Worm (Caenorhabditis elegans) whole organism, L1 larva: ENCODE data around the gene elpc-3.

Source experiments
- F16B12.6 ChIP-seq: fragments of 150-350 bp; optimal IDR thresholded peaks from 2 replicates; lab custom pipeline; 2014; ENCODE audit warnings: missing biosample characterization, missing genetic modification characterization
- Y116A8C.19 ChIP-seq: sonication (generic microtip); optimal IDR thresholded peaks from 2 replicates; lab custom pipeline; 2016; ENCODE audit warnings: missing compliant biosample characterization, missing genetic modification characterization, borderline replicate concordance
- aha-1 ChIP-seq: fragments of 150-350 bp; optimal IDR thresholded peaks from 2 replicates; lab custom pipeline; 2014; ENCODE audit warnings: missing biosample characterization, missing genetic modification characterization
- ama-1 ChIP-seq: fragments of 150-350 bp; optimal IDR thresholded peaks from 2 replicates; lab custom pipeline; 2014
- blmp-1 ChIP-seq: fragments of 150-350 bp; optimal IDR thresholded peaks from 2 replicates; lab custom pipeline; 2014; ENCODE audit warnings: missing biosample characterization, missing genetic modification characterization
- ceh-63 ChIP-seq: fragments of 200-800 bp; sonication (Bioruptor generic); optimal IDR thresholded peaks from 2 replicates; lab custom pipeline; 2018; ENCODE audit warnings: mild to moderate bottlenecking, missing genetic modification characterization, missing compliant biosample characterization
- ceh-82 ChIP-seq, 3 experiments: fragments of 150-350 bp in 1 of 3; sonication (generic microtip) in 2 of 3; optimal IDR thresholded peaks; 2 replicates each; lab custom pipeline; 2014 to 2017; ENCODE audit warnings: missing biosample characterization in 3 of 3, missing genetic modification characterization in 3 of 3
- ceh-88 ChIP-seq: fragments of 200-800 bp; sonication (Bioruptor generic); IDR thresholded peaks from 2 replicates; pipeline ENCODE4 v1.3.6; 2022; ENCODE audit warnings: missing genetic modification characterization, missing compliant biosample characterization
- dsc-1 ChIP-seq: sonication (generic microtip); optimal IDR thresholded peaks from 2 replicates; lab custom pipeline; 2016; ENCODE audit warnings: mild to moderate bottlenecking, missing genetic modification characterization, missing compliant biosample characterization
- efl-1 ChIP-seq, 4 experiments: fragments of 150-350 bp; optimal IDR thresholded peaks in 3 of 4; peaks in 1 of 4; 1 replicate in 1 of 4; 2 replicates in 3 of 4; lab custom pipeline; 2014; ENCODE audit warnings: missing biosample characterization in 2 of 4, missing genetic modification characterization in 2 of 4, missing genetic modification reagents in 2 of 4
- egl-27 ChIP-seq, 2 experiments: fragments of 150-350 bp in 1 of 2; sonication (generic microtip); optimal IDR thresholded peaks; 3 replicates each; lab custom pipeline; 2017 to 2018; ENCODE audit warnings: missing biosample characterization in 2 of 2, missing genetic modification characterization in 2 of 2, missing genetic modification reagents in 2 of 2
- ets-5 ChIP-seq: fragments of 200-800 bp; sonication (Bioruptor generic); IDR thresholded peaks from 2 replicates; pipeline ENCODE4 v1.3.6; 2022; ENCODE audit warnings: missing genetic modification characterization, missing compliant biosample characterization
- fkh-10 ChIP-seq: sonication (generic microtip); optimal IDR thresholded peaks from 2 replicates; lab custom pipeline; 2017; ENCODE audit warnings: missing biosample characterization, missing genetic modification reagents, missing genetic modification characterization
- fkh-4 ChIP-seq: sonication (generic microtip); optimal IDR thresholded peaks from 2 replicates; lab custom pipeline; 2016; ENCODE audit warnings: missing compliant biosample characterization, missing genetic modification characterization, borderline replicate concordance
- fkh-8 ChIP-seq: sonication (generic microtip); optimal IDR thresholded peaks from 2 replicates; lab custom pipeline; 2016; ENCODE audit warnings: mild to moderate bottlenecking, missing genetic modification characterization, missing compliant biosample characterization
- fos-1 ChIP-seq: fragments of 150-350 bp; optimal IDR thresholded peaks from 2 replicates; lab custom pipeline; 2014; ENCODE audit warnings: missing biosample characterization, missing genetic modification characterization
- hlh-17 ChIP-seq: fragments of 200-800 bp; sonication (Bioruptor generic); optimal IDR thresholded peaks from 2 replicates; lab custom pipeline; 2018; ENCODE audit warnings: missing genetic modification characterization, mild to moderate bottlenecking, missing compliant biosample characterization, moderate library complexity, borderline replicate concordance
- hlh-4 ChIP-seq: sonication (generic microtip); optimal IDR thresholded peaks from 2 replicates; lab custom pipeline; 2016; ENCODE audit warnings: mild to moderate bottlenecking, missing genetic modification characterization, missing compliant biosample characterization
- hpl-2 ChIP-seq: fragments of 150-350 bp; optimal IDR thresholded peaks from 2 replicates; lab custom pipeline; 2014; ENCODE audit warnings: missing biosample characterization, missing genetic modification reagents, missing genetic modification characterization
- isw-1 ChIP-seq: fragments of 200-800 bp; sonication (Bioruptor generic); IDR thresholded peaks from 2 replicates; pipeline ENCODE4 v1.3.6; 2022; ENCODE audit warnings: missing genetic modification characterization, missing compliant biosample characterization
- lin-13 ChIP-seq: fragments of 150-350 bp; optimal IDR thresholded peaks from 2 replicates; lab custom pipeline; 2014; ENCODE audit warnings: missing biosample characterization, missing genetic modification reagents, missing genetic modification characterization
- lin-15B ChIP-seq: fragments of 150-350 bp; sonication (generic microtip); optimal IDR thresholded peaks from 3 replicates; lab custom pipeline; 2014; ENCODE audit warnings: missing biosample characterization, missing genetic modification characterization
- lir-3 ChIP-seq: sonication (generic microtip); optimal IDR thresholded peaks from 2 replicates; lab custom pipeline; 2016; ENCODE audit warnings: mild to moderate bottlenecking, missing genetic modification characterization, moderate library complexity, missing compliant biosample characterization; ENCODE audit not compliant: poor library complexity
- mab-9 ChIP-seq: fragments of 200-800 bp; sonication (Bioruptor generic); IDR thresholded peaks from 2 replicates; pipeline ENCODE4 v1.3.6; 2022; ENCODE audit warnings: missing genetic modification reagents, missing genetic modification characterization, missing compliant biosample characterization
- mdl-1 ChIP-seq, 2 experiments: fragments of 150-350 bp; optimal IDR thresholded peaks; 2 replicates each; lab custom pipeline; 2014 to 2017; ENCODE audit warnings: missing biosample characterization in 2 of 2, missing genetic modification characterization in 2 of 2, inconsistent platforms in 1 of 2
- mep-1 ChIP-seq: fragments of 150-350 bp; optimal IDR thresholded peaks from 2 replicates; lab custom pipeline; 2014; ENCODE audit warnings: missing biosample characterization, missing genetic modification characterization
- nhr-11 ChIP-seq: fragments of 150-350 bp; optimal IDR thresholded peaks from 2 replicates; lab custom pipeline; 2014; ENCODE audit warnings: missing biosample characterization, missing genetic modification characterization
- nhr-12 ChIP-seq: sonication (generic microtip); optimal IDR thresholded peaks from 2 replicates; lab custom pipeline; 2017; ENCODE audit warnings: missing biosample characterization, missing genetic modification characterization
- nhr-237 ChIP-seq: fragments of 150-350 bp; optimal IDR thresholded peaks from 2 replicates; lab custom pipeline; 2014; ENCODE audit warnings: missing biosample characterization, missing genetic modification characterization
- nhr-28 ChIP-seq: fragments of 150-350 bp; optimal IDR thresholded peaks from 2 replicates; lab custom pipeline; 2014; ENCODE audit warnings: missing biosample characterization, missing genetic modification characterization
- nhr-71 ChIP-seq: sonication (generic microtip); optimal IDR thresholded peaks from 2 replicates; lab custom pipeline; 2016; ENCODE audit warnings: mild to moderate bottlenecking, missing genetic modification characterization, moderate library complexity, missing compliant biosample characterization
- nhr-76 ChIP-seq: sonication (generic microtip); optimal IDR thresholded peaks from 2 replicates; lab custom pipeline; 2017; ENCODE audit warnings: missing biosample characterization, missing genetic modification characterization
- nhr-84 ChIP-seq: sonication (generic microtip); optimal IDR thresholded peaks from 2 replicates; lab custom pipeline; 2017; ENCODE audit warnings: missing biosample characterization, missing genetic modification characterization
- pag-3 ChIP-seq: sonication (generic microtip); optimal IDR thresholded peaks from 2 replicates; lab custom pipeline; 2017; ENCODE audit warnings: missing genetic modification characterization, mild to moderate bottlenecking, missing compliant biosample characterization, antibody characterized with exemption, borderline replicate concordance; ENCODE audit not compliant: insufficient read depth
- pax-3 ChIP-seq: fragments of 200-800 bp; sonication (Bioruptor generic); optimal IDR thresholded peaks from 2 replicates; lab custom pipeline; 2018; ENCODE audit warnings: mild to moderate bottlenecking, missing genetic modification characterization, moderate library complexity, missing compliant biosample characterization
- snu-23 ChIP-seq: sonication (generic microtip); optimal IDR thresholded peaks from 2 replicates; lab custom pipeline; 2016; ENCODE audit warnings: missing genetic modification characterization, missing compliant biosample characterization
- sox-4 ChIP-seq: sonication (generic microtip); optimal IDR thresholded peaks from 2 replicates; lab custom pipeline; 2016; ENCODE audit warnings: missing genetic modification characterization, missing compliant biosample characterization
- sptf-1 ChIP-seq: fragments of 150-350 bp; optimal IDR thresholded peaks from 2 replicates; lab custom pipeline; 2014; ENCODE audit warnings: missing biosample characterization, missing genetic modification characterization
- sup-37 ChIP-seq: fragments of 200-800 bp; sonication (Bioruptor generic); optimal IDR thresholded peaks from 2 replicates; lab custom pipeline; 2018; ENCODE audit warnings: mild to moderate bottlenecking, missing genetic modification characterization, missing compliant biosample characterization
- tbx-2 ChIP-seq: sonication (generic microtip); optimal IDR thresholded peaks from 2 replicates; lab custom pipeline; 2016; ENCODE audit warnings: missing genetic modification characterization, missing compliant biosample characterization
- unc-30 ChIP-seq: sonication (generic microtip); optimal IDR thresholded peaks from 2 replicates; lab custom pipeline; 2017; ENCODE audit warnings: missing biosample characterization, missing genetic modification characterization
- unc-62 ChIP-seq: fragments of 150-350 bp; optimal IDR thresholded peaks from 2 replicates; lab custom pipeline; 2014; ENCODE audit warnings: missing biosample characterization, missing genetic modification reagents, missing genetic modification characterization
- unc-86 ChIP-seq: sonication (generic microtip); optimal IDR thresholded peaks from 2 replicates; lab custom pipeline; 2016; ENCODE audit warnings: missing genetic modification characterization, missing compliant biosample characterization
- vab-15 ChIP-seq: sonication (generic microtip); optimal IDR thresholded peaks from 2 replicates; lab custom pipeline; 2017; ENCODE audit warnings: missing genotype, mild to moderate bottlenecking, missing genetic modification characterization, missing compliant biosample characterization
- xbp-1 ChIP-seq: sonication (generic microtip); optimal IDR thresholded peaks from 2 replicates; lab custom pipeline; 2016; ENCODE audit warnings: missing genetic modification characterization, missing compliant biosample characterization
- zip-4 ChIP-seq: fragments of 200-800 bp; sonication (Bioruptor generic); optimal IDR thresholded peaks from 2 replicates; lab custom pipeline; 2018; ENCODE audit warnings: mild to moderate bottlenecking, missing genetic modification characterization, moderate library complexity, missing compliant biosample characterization
- ztf-11 ChIP-seq, 2 experiments: sonication (generic microtip); optimal IDR thresholded peaks; 2 replicates each; lab custom pipeline; 2016 to 2017; ENCODE audit warnings: missing genetic modification characterization in 2 of 2, missing biosample characterization in 1 of 2, missing compliant biosample characterization in 1 of 2
- ztf-4 ChIP-seq: fragments of 150-350 bp; optimal IDR thresholded peaks from 2 replicates; lab custom pipeline; 2014; ENCODE audit warnings: missing biosample characterization, missing genetic modification characterization

The elpc-3 gene

DNA sequence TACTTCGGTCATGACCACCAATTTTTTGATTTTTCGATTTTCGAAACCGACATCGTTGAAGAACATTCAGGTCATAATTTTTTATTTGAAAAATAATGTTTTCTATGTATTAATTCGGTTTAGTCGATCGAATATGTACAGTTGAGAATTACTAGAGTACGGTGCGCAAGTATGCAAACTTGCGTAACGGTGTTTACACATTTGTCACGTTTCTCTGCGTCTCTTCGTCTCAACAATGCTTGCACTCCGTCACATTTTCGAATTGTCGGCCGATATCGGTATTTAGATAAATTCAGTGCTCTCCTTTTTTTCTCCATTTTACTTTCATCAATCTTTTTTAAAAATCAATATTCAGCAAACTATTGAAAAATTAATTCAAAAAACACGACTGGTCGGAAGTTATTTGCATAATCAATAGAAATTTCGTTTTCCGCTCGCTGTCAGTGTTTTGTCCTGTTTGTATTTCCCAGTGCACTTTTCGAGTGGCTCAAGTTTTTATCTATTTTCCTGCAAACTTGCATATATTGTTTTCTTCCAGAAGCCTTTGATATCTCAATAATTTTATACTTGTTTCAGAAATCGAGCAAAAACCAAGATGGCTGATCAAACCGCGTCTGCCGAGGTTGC is 9.8 kb upstream of the elpc-3 start, which contains the start of gene dpy-30 (continued):
- TF ChIP-seq blmp-1 (tag; lab: Kevin White, UChicago) (peak; percentile 49), F16B12.6 (tag; lab: Kevin White, UChicago) (peak; percentile 95), sox-4 (tag; lab: Kevin White, UChicago) (no peak), sup-37 (GFP tag; lab: Kevin White, UChicago) (no peak), unc-86 (peak; percentile 49), lin-15B (tag; lab: Kevin White, UChicago) (peak; percentile 21), aha-1 (no peak), ceh-63 (no peak), nhr-71 (peak; percentile 75), fkh-4 (no peak), mab-9 (GFP tag; lab: Robert Waterston, UW) (no peak), fos-1 (tag; lab: Kevin White, UChicago) (peak; percentile 7), lir-3 (tag; lab: Kevin White, UChicago) (peak; percentile 29), Y116A8C.19 (tag; lab: Kevin White, UChicago) (no peak), nhr-76 (tag; lab: Kevin White, UChicago) (no peak), nhr-84 (no peak), unc-30 (tag; lab: Kevin White, UChicago) (no peak), mdl-1 (tag; optimal IDR thresholded peaks at IDR 0.05; lab: Kevin White, UChicago) (peak in 1 of 2 experiments; percentile 32), nhr-28 (no peak), ceh-88 (GFP tag; lab: Robert Waterston, UW) (no peak), unc-62 (GFP tag; lab: Kevin White, UChicago) (no peak), nhr-237 (tag; lab: Kevin White, UChicago) (no peak), lin-13 (GFP tag; lab: Kevin White, UChicago) (no peak), ama-1 (peak; percentile 65), ets-5 (GFP tag; lab: Robert Waterston, UW) (no peak), xbp-1 (tag; lab: Kevin White, UChicago) (peak; percentile 59), nhr-11 (tag; lab: Kevin White, UChicago) (no peak), snu-23 (GFP tag; lab: Kevin White, UChicago) (peak; percentile 79), zip-4 (GFP tag; lab: Kevin White, UChicago) (peak; percentile 26), vab-15 (tag; lab: Kevin White, UChicago) (no peak), fkh-10 (GFP tag; lab: Kevin White, UChicago) (no peak), ztf-4 (tag; lab: Kevin White, UChicago) (peak; percentile 4), hlh-17 (no peak), mep-1 (tag; lab: Kevin White, UChicago) (peak; percentile 88), isw-1 (GFP tag; lab: Robert Waterston, UW) (peak; percentile 41), nhr-12 (tag; lab: Kevin White, UChicago) (no peak), sptf-1 (tag; lab: Kevin White, UChicago) (no peak), hpl-2 (GFP tag; lab: Kevin White, UChicago) (no peak), dsc-1 (tag; lab: Kevin White, UChicago) (peak; percentile 64)

DNA sequence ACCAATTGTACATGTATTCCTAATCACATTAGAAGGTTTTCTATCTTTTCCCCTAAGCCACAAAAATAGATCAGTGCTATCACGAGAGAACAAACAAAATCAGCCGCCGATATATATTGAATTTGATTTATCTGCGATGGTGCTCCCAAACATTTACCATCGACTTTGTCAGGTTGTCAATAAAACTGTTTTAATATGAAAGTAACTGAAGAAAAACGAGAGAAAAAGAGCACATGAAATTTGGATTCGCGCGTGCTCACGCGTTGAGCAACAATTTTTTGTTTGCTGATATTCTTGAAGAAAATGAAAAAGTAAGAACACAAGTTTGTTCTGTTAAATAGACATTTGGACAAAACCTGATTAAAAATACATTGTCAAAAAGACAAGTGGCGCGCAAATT is 7.6 kb upstream of the elpc-3 start:
- no peak for TF ChIP-seq zip-4 (GFP tag; lab: Kevin White, UChicago)
- peak; percentile 26 for TF ChIP-seq tbx-2 (tag; lab: Kevin White, UChicago)

DNA sequence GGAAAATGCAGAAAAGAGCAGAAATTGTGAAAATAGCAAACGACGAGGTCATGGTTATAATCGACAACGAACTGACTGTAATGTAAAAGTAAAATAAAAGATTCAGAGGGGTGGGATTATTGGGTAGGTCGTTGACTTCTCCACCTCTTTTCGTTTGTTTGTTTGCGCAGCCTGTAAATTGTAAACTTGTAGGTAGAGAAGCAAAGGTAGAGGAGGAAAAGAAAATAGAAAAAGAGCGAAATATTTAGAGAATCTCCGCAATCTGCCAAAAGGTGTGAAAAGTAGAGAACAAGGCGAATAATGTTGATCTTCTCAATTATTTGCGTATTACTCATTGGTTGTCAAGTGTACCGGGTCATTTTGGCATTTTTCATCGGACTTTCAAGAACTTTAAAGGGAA is 6.1 kb upstream of the elpc-3 start, which contains the start of gene ZK863.8:
Gene ZK863.8 (minus strand): TSS at position 173 of the 400 bp plus-strand sequence.
- TF ChIP-seq ceh-82 (tag; optimal IDR thresholded peaks at IDR 0.05; lab: Kevin White, UChicago) (no peak), egl-27 (tag; optimal IDR thresholded peaks at IDR 0.05; lab: Kevin White, UChicago) (no peak), hpl-2 (GFP tag; lab: Kevin White, UChicago) (no peak), lir-3 (tag; lab: Kevin White, UChicago) (no peak), efl-1 (optimal IDR thresholded peaks at IDR 0.05; lab: Kevin White, UChicago) (no peak), efl-1 (GFP tag; optimal IDR thresholded peaks at IDR 0.05 in 1 of 2; lab: Kevin White, UChicago) (no peak), fkh-8 (tag; lab: Kevin White, UChicago) (no peak), nhr-84 (no peak), pax-3 (tag; lab: Kevin White, UChicago) (no peak), ztf-11 (tag; optimal IDR thresholded peaks at IDR 0.05; lab: Kevin White, UChicago) (no peak), pag-3 (no peak), nhr-71 (no peak), xbp-1 (tag; lab: Kevin White, UChicago) (no peak), hlh-4 (tag; lab: Kevin White, UChicago) (no peak)
